Fruit fly (Drosophila melanogaster): ENCODE data around the gene p130CAS.
A peak's percentile ranks its signal among the peaks of the same experiment; 100 is the strongest.

The p130CAS gene

dm6 chr3L:174501-174900, 21.8 kb downstream of the p130CAS start (continued):
- TF ChIP-seq kah (GFP tag; optimal IDR thresholded peaks at IDR 0.05) (no peak), az2 (GFP tag; optimal IDR thresholded peaks at IDR 0.05) (no peak), CG18262 (tag; optimal IDR thresholded peaks at IDR 0.05) (no peak), CG6254 (GFP tag; optimal IDR thresholded peaks at IDR 0.05) (no peak), CG10209 (GFP tag; optimal IDR thresholded peaks at IDR 0.05) (no peak), tio (GFP tag; optimal IDR thresholded peaks at IDR 0.05) (no peak), aop (GFP tag; IDR thresholded peaks at IDR 0.05) (no peak), hb (GFP tag; IDR thresholded peaks at IDR 0.05; ENCODE audit: partially characterized antibody) (peak; percentile 88), ind (GFP tag; optimal IDR thresholded peaks at IDR 0.05) (no peak), jigr1 (GFP tag; IDR thresholded peaks at IDR 0.05) (no peak), maf-S (GFP tag; optimal IDR thresholded peaks at IDR 0.05) (no peak), jing (GFP tag; optimal IDR thresholded peaks at IDR 0.05) (no peak), trh (GFP tag; optimal IDR thresholded peaks at IDR 0.05) (no peak), CG6683 (GFP tag; optimal IDR thresholded peaks at IDR 0.05) (no peak), CG4707 (GFP tag; optimal IDR thresholded peaks at IDR 0.05) (no peak), Fer1 (GFP tag; optimal IDR thresholded peaks at IDR 0.05) (peak; percentile 20), CG14965 (GFP tag; optimal IDR thresholded peaks at IDR 0.05; ENCODE audit: borderline replicate concordance) (no peak), CG11560 (tag; IDR thresholded peaks at IDR 0.05) (no peak), CG9876 (GFP tag; optimal IDR thresholded peaks at IDR 0.05) (no peak), ewg (GFP tag; optimal IDR thresholded peaks at IDR 0.05) (no peak), CG30431 (GFP tag; optimal IDR thresholded peaks at IDR 0.05) (no peak), CG1647 (GFP tag; optimal IDR thresholded peaks at IDR 0.05) (no peak), CG18764 (GFP tag; optimal IDR thresholded peaks at IDR 0.05) (no peak), CG17568 (GFP tag; optimal IDR thresholded peaks at IDR 0.05) (no peak), CG15514 (GFP tag; optimal IDR thresholded peaks at IDR 0.05) (peak; percentile 64), CG3847 (GFP tag; IDR thresholded peaks at IDR 0.05) (no peak), dm (GFP tag; optimal IDR thresholded peaks at IDR 0.05) (no peak), CG4617 (GFP tag; optimal IDR thresholded peaks at IDR 0.05; ENCODE audit: borderline replicate concordance) (no peak), CG34422 (GFP tag; IDR thresholded peaks at IDR 0.05) (no peak), Camta (GFP tag; optimal IDR thresholded peaks at IDR 0.05) (no peak), luna (GFP tag; optimal IDR thresholded peaks at IDR 0.05) (no peak), cas (GFP tag; IDR thresholded peaks at IDR 0.05) (no peak), tup (GFP tag; optimal IDR thresholded peaks at IDR 0.05) (no peak), CG7963 (GFP tag; IDR thresholded peaks at IDR 0.05; ENCODE audit: partially characterized antibody) (peak; percentile 79), Trl (optimal IDR thresholded peaks at IDR 0.05) (no peak), Trl (GFP tag; optimal IDR thresholded peaks at IDR 0.05) (no peak), C15 (GFP tag; IDR thresholded peaks at IDR 0.05) (no peak), crp (GFP tag; optimal IDR thresholded peaks at IDR 0.05) (no peak), CG7357 (GFP tag; IDR thresholded peaks at IDR 0.05) (no peak), CG8281 (tag; optimal IDR thresholded peaks at IDR 0.05) (no peak), lmd (GFP tag; IDR thresholded peaks at IDR 0.05) (no peak), CG34224 (GFP tag; IDR thresholded peaks at IDR 0.05; ENCODE audit: partially characterized antibody) (peak; percentile 92), CG13624 (GFP tag; optimal IDR thresholded peaks at IDR 0.05) (no peak), ken (GFP tag; IDR thresholded peaks at IDR 0.05) (no peak), CG7786 (GFP tag; optimal IDR thresholded peaks at IDR 0.05) (no peak), inv (GFP tag; IDR thresholded peaks at IDR 0.05; ENCODE audit: partially characterized antibody) (peak; percentile 77), CG17829 (tag; optimal IDR thresholded peaks at IDR 0.05) (no peak), CG16779 (GFP tag; IDR thresholded peaks at IDR 0.05) (no peak), Taf1 (GFP tag; IDR thresholded peaks at IDR 0.05) (no peak), ATbp (GFP tag; optimal IDR thresholded peaks at IDR 0.05) (no peak), Side (GFP tag; optimal IDR thresholded peaks at IDR 0.05) (no peak), dpn (GFP tag; optimal IDR thresholded peaks at IDR 0.05) (no peak)

Data from whole organism, embryonic.